Fruit fly (Drosophila melanogaster) whole organism, embryonic: Measurements from ENCODE around the gene CG10232.

ENCODE experiments used
- Abd-B ChIP-seq: fragments of 200-800 bp; sonication (Bioruptor generic); optimal IDR thresholded peaks from 2 replicates; lab custom pipeline; 2018; ENCODE audit warnings: missing biosample characterization, mild to moderate bottlenecking, missing genetic modification characterization, moderate library complexity
- Ada2b ChIP-seq: fragments of 200-800 bp; sonication (Bioruptor generic); IDR thresholded peaks from 2 replicates; pipeline ENCODE4 v1.3.6; 2022; ENCODE audit warnings: missing biosample characterization, missing genetic modification characterization
- Aef1 ChIP-seq: fragments of 200-800 bp; sonication (Bioruptor generic); IDR thresholded peaks from 3 replicates; pipeline ENCODE4 v1.3.6; 2022; ENCODE audit warnings: missing biosample characterization, missing genetic modification characterization
- Atf3 ChIP-seq: fragments of 200-800 bp; sonication (Bioruptor generic); optimal IDR thresholded peaks from 3 replicates; lab custom pipeline; 2016; ENCODE audit warnings: missing biosample characterization, missing genetic modification characterization
- Blimp-1 ChIP-seq: fragments of 200-800 bp; sonication (Bioruptor generic); optimal IDR thresholded peaks from 3 replicates; lab custom pipeline; 2018; ENCODE audit warnings: missing biosample characterization, missing genetic modification characterization, mild to moderate bottlenecking, moderate library complexity, missing genetic modification reagents
- CG10209 ChIP-seq: fragments of 200-800 bp; sonication (Bioruptor generic); optimal IDR thresholded peaks from 3 replicates; lab custom pipeline; 2017; ENCODE audit warnings: missing biosample characterization, mild to moderate bottlenecking, missing genetic modification characterization, missing genetic modification reagents
- CG10565 ChIP-seq: fragments of 200-800 bp; sonication (Bioruptor generic); optimal IDR thresholded peaks from 3 replicates; lab custom pipeline; 2016; ENCODE audit warnings: missing biosample characterization, mild to moderate bottlenecking, missing genetic modification characterization
- CG12155 ChIP-seq: fragments of 200-800 bp; sonication (Bioruptor generic); optimal IDR thresholded peaks from 3 replicates; lab custom pipeline; 2016; ENCODE audit warnings: missing biosample characterization, missing genetic modification characterization
- CG12219 ChIP-seq: fragments of 200-800 bp; sonication (Bioruptor generic); optimal IDR thresholded peaks from 3 replicates; lab custom pipeline; 2018; ENCODE audit warnings: missing biosample characterization, mild to moderate bottlenecking, missing genetic modification characterization
- CG12236 ChIP-seq: fragments of 200-800 bp; sonication (Bioruptor generic); optimal IDR thresholded peaks from 2 replicates; lab custom pipeline; 2016; ENCODE audit warnings: missing biosample characterization, missing genetic modification characterization
- CG12299 ChIP-seq: fragments of 200-800 bp; sonication (Bioruptor generic); optimal IDR thresholded peaks from 2 replicates; lab custom pipeline; 2018; ENCODE audit warnings: missing biosample characterization, mild to moderate bottlenecking, missing genetic modification characterization
- CG1233 ChIP-seq: fragments of 200-800 bp; sonication (Bioruptor generic); optimal IDR thresholded peaks from 4 replicates; lab custom pipeline; 2018; ENCODE audit warnings: missing biosample characterization, mild to moderate bottlenecking, missing genetic modification characterization
- CG12744 ChIP-seq: fragments of 200-800 bp; sonication (Bioruptor generic); optimal IDR thresholded peaks from 2 replicates; lab custom pipeline; 2016; ENCODE audit warnings: missing biosample characterization, missing genetic modification characterization
- CG13775 ChIP-seq: fragments of 200-800 bp; sonication (Bioruptor generic); optimal IDR thresholded peaks from 3 replicates; lab custom pipeline; 2017; ENCODE audit warnings: missing biosample characterization, mild to moderate bottlenecking, missing genetic modification characterization
- CG15514 ChIP-seq: fragments of 200-800 bp; sonication (Bioruptor generic); optimal IDR thresholded peaks from 3 replicates; lab custom pipeline; 2017; ENCODE audit warnings: missing biosample characterization, missing genetic modification characterization, mild to moderate bottlenecking, moderate library complexity, missing genetic modification reagents
- CG1647 ChIP-seq: fragments of 200-800 bp; sonication (Bioruptor generic); optimal IDR thresholded peaks from 3 replicates; lab custom pipeline; 2016; ENCODE audit warnings: missing biosample characterization, missing genetic modification characterization
- CG16813 ChIP-seq: fragments of 200-800 bp; sonication (Bioruptor generic); IDR thresholded peaks from 3 replicates; pipeline ENCODE4 v1.3.6; 2022; ENCODE audit warnings: missing biosample characterization, missing genetic modification characterization; ENCODE audit not compliant: partially characterized antibody
- CG17912 ChIP-seq: fragments of 200-800 bp; sonication (Bioruptor generic); optimal IDR thresholded peaks from 2 replicates; lab custom pipeline; 2018; ENCODE audit warnings: missing biosample characterization, mild to moderate bottlenecking, missing genetic modification characterization
- CG18262 ChIP-seq: fragments of 200-800 bp; optimal IDR thresholded peaks from 3 replicates; lab custom pipeline; 2019; ENCODE audit warnings: missing biosample characterization, mild to moderate bottlenecking, missing genetic modification characterization, moderate library complexity
- CG31365 ChIP-seq: fragments of 200-800 bp; sonication (Bioruptor generic); optimal IDR thresholded peaks from 2 replicates; lab custom pipeline; 2018; ENCODE audit warnings: missing biosample characterization, mild to moderate bottlenecking, missing genetic modification characterization
- CG6654 ChIP-seq: fragments of 200-800 bp; sonication (Bioruptor generic); optimal IDR thresholded peaks from 2 replicates; lab custom pipeline; 2017; ENCODE audit warnings: missing biosample characterization, mild to moderate bottlenecking, missing genetic modification characterization
- CG9727 ChIP-seq: fragments of 200-800 bp; sonication (Bioruptor generic); optimal IDR thresholded peaks from 3 replicates; lab custom pipeline; 2017; ENCODE audit warnings: missing biosample characterization, mild to moderate bottlenecking, missing genetic modification characterization
- CG9817 ChIP-seq: fragments of 200-800 bp; sonication (Bioruptor generic); optimal IDR thresholded peaks from 2 replicates; lab custom pipeline; 2018; ENCODE audit warnings: missing biosample characterization, mild to moderate bottlenecking, missing genetic modification characterization, moderate library complexity
- Chrac-16 ChIP-seq: fragments of 200-800 bp; sonication (Bioruptor generic); optimal IDR thresholded peaks from 3 replicates; lab custom pipeline; 2016; ENCODE audit warnings: missing biosample characterization, missing genetic modification characterization
- CoRest ChIP-seq: fragments of 200-800 bp; sonication (Bioruptor generic); optimal IDR thresholded peaks from 3 replicates; lab custom pipeline; 2018; ENCODE audit warnings: missing biosample characterization, mild to moderate bottlenecking, missing genetic modification characterization, moderate library complexity
- D19A ChIP-seq: fragments of 200-800 bp; optimal IDR thresholded peaks from 3 replicates; lab custom pipeline; 2019; ENCODE audit warnings: missing biosample characterization, mild to moderate bottlenecking, missing genetic modification characterization, moderate library complexity
- Deaf1 ChIP-seq: fragments of 200-800 bp; optimal IDR thresholded peaks from 3 replicates; lab custom pipeline; 2019; ENCODE audit warnings: missing biosample characterization, mild to moderate bottlenecking, missing genetic modification characterization, moderate library complexity
- Dek ChIP-seq: fragments of 200-800 bp; sonication (Bioruptor generic); optimal IDR thresholded peaks from 3 replicates; lab custom pipeline; 2019; ENCODE audit warnings: missing biosample characterization, mild to moderate bottlenecking, missing genetic modification characterization, moderate library complexity
- Dfd ChIP-seq, 2 experiments: fragments of >200 bp; optimal IDR thresholded peaks; 2 replicates each; lab custom pipeline; 2017; ENCODE audit warnings: missing biosample characterization in 2 of 2, missing genetic modification characterization in 2 of 2
- MBD-R2 ChIP-seq: fragments of 200-800 bp; sonication (Bioruptor generic); IDR thresholded peaks from 2 replicates; pipeline ENCODE4 v1.3.6; 2022; ENCODE audit warnings: missing biosample characterization, missing genetic modification characterization
- PHDP ChIP-seq: fragments of 200-800 bp; sonication (Bioruptor generic); optimal IDR thresholded peaks from 3 replicates; lab custom pipeline; 2018; ENCODE audit warnings: missing biosample characterization, mild to moderate bottlenecking, missing genetic modification characterization, moderate library complexity
- Ptx1 ChIP-seq: fragments of 200-800 bp; sonication (Bioruptor generic); IDR thresholded peaks from 2 replicates; pipeline ENCODE4 v1.3.6; 2022; ENCODE audit warnings: missing biosample characterization, missing genetic modification characterization
- ac ChIP-seq: fragments of 200-800 bp; sonication (Bioruptor generic); optimal IDR thresholded peaks from 3 replicates; lab custom pipeline; 2017; ENCODE audit warnings: missing biosample characterization, mild to moderate bottlenecking, missing genetic modification characterization
- bab2 ChIP-seq: fragments of 200-800 bp; sonication (Bioruptor generic); optimal IDR thresholded peaks from 2 replicates; lab custom pipeline; 2016; ENCODE audit warnings: missing biosample characterization, missing genetic modification characterization
- crp ChIP-seq, 2 experiments: fragments of 200-800 bp; sonication (Bioruptor generic); optimal IDR thresholded peaks; 2 replicates in 1 of 2; 3 replicates in 1 of 2; lab custom pipeline; 2017; ENCODE audit warnings: missing biosample characterization in 2 of 2, missing genetic modification characterization in 2 of 2, mild to moderate bottlenecking in 1 of 2, moderate library complexity in 1 of 2
- dm ChIP-seq: fragments of 200-800 bp; sonication (Bioruptor generic); optimal IDR thresholded peaks from 3 replicates; lab custom pipeline; 2016; ENCODE audit warnings: missing biosample characterization, missing genetic modification characterization
- fu2 ChIP-seq: fragments of 200-800 bp; sonication (Bioruptor generic); optimal IDR thresholded peaks from 2 replicates; lab custom pipeline; 2016; ENCODE audit warnings: missing biosample characterization, missing genetic modification characterization
- gcm2 ChIP-seq: fragments of 200-800 bp; sonication (Bioruptor generic); optimal IDR thresholded peaks from 2 replicates; lab custom pipeline; 2016; ENCODE audit warnings: missing biosample characterization, missing genetic modification characterization
- hbn ChIP-seq: fragments of 200-800 bp; sonication (Bioruptor generic); IDR thresholded peaks from 2 replicates; pipeline ENCODE4 v1.3.6; 2022; ENCODE audit warnings: missing biosample characterization, missing genetic modification characterization; ENCODE audit not compliant: partially characterized antibody
- insv ChIP-seq, 2 experiments: fragments of 200-800 bp; sonication (Bioruptor generic); optimal IDR thresholded peaks; 3 replicates each; lab custom pipeline; 2016 to 2018; ENCODE audit warnings: missing biosample characterization in 2 of 2, missing genetic modification characterization in 2 of 2
- lab ChIP-seq: fragments of 200-800 bp; sonication (Bioruptor generic); optimal IDR thresholded peaks from 3 replicates; lab custom pipeline; 2017; ENCODE audit warnings: missing biosample characterization, missing genetic modification characterization, mild to moderate bottlenecking, moderate library complexity, missing genetic modification reagents
- luna ChIP-seq: fragments of 200-800 bp; sonication (Bioruptor generic); optimal IDR thresholded peaks from 2 replicates; lab custom pipeline; 2016; ENCODE audit warnings: missing biosample characterization, missing genetic modification characterization
- pho ChIP-seq: fragments of 200-800 bp; sonication (Bioruptor generic); optimal IDR thresholded peaks from 2 replicates; lab custom pipeline; 2016; ENCODE audit warnings: missing biosample characterization, missing genetic modification characterization
- pum ChIP-seq: fragments of 200-800 bp; sonication (Bioruptor generic); optimal IDR thresholded peaks from 2 replicates; lab custom pipeline; 2016; ENCODE audit warnings: missing biosample characterization, missing genetic modification characterization
- scrt ChIP-seq: fragments of 200-800 bp; sonication (Bioruptor generic); optimal IDR thresholded peaks from 2 replicates; lab custom pipeline; 2018; ENCODE audit warnings: missing biosample characterization, mild to moderate bottlenecking, missing genetic modification characterization, moderate library complexity
- seq ChIP-seq: fragments of 200-800 bp; sonication (Bioruptor generic); IDR thresholded peaks from 2 replicates; pipeline ENCODE4 v1.3.6; 2022; ENCODE audit warnings: missing biosample characterization, missing genetic modification characterization
- sima ChIP-seq: fragments of 200-800 bp; sonication (Bioruptor generic); optimal IDR thresholded peaks from 2 replicates; lab custom pipeline; 2016; ENCODE audit warnings: missing biosample characterization, missing genetic modification characterization
- slbo ChIP-seq: fragments of 200-800 bp; sonication (Bioruptor generic); IDR thresholded peaks from 2 replicates; pipeline ENCODE4 v1.3.6; 2022; ENCODE audit warnings: missing biosample characterization, missing genetic modification characterization
- sqz ChIP-seq: fragments of 200-800 bp; sonication (Bioruptor generic); optimal IDR thresholded peaks from 3 replicates; lab custom pipeline; 2018; ENCODE audit warnings: missing biosample characterization, mild to moderate bottlenecking, missing genetic modification characterization
- tna ChIP-seq: fragments of 200-800 bp; sonication (Bioruptor generic); IDR thresholded peaks from 2 replicates; pipeline ENCODE4 v1.3.6; 2022; ENCODE audit warnings: missing biosample characterization, missing genetic modification characterization; ENCODE audit not compliant: partially characterized antibody
- trh ChIP-seq: fragments of 200-800 bp; sonication (Bioruptor generic); optimal IDR thresholded peaks from 2 replicates; lab custom pipeline; 2016; ENCODE audit warnings: missing biosample characterization, missing genetic modification characterization
- yki ChIP-seq: fragments of >200 bp; optimal IDR thresholded peaks from 3 replicates; lab custom pipeline; 2018

Gene CG10232

dm6 chr3R:23721936-23722335 is 511 bp upstream of the CG10232 start (continued):
- TF ChIP-seq lab (GFP tag; lab: Kevin White, UChicago) (peak; percentile 10), CG9727 (GFP tag; lab: Kevin White, UChicago) (no peak), Atf3 (GFP tag; lab: Kevin White, UChicago) (no peak), fu2 (no peak), CG12219 (GFP tag; lab: Kevin White, UChicago) (no peak), sima (no peak), Deaf1 (tag; lab: Kevin White, UChicago) (peak; percentile 0), Chrac-16 (GFP tag; lab: Kevin White, UChicago) (no peak), seq (GFP tag; lab: Robert Waterston, UW) (no peak), Blimp-1 (GFP tag; lab: Kevin White, UChicago) (no peak), scrt (GFP tag; lab: Kevin White, UChicago) (no peak), tna (GFP tag; lab: Robert Waterston, UW) (no peak), CG13775 (peak; percentile 3), luna (GFP tag; lab: Kevin White, UChicago) (no peak), CG1233 (GFP tag; lab: Kevin White, UChicago) (no peak), Ada2b (GFP tag; lab: Robert Waterston, UW) (no peak), insv (GFP tag; optimal IDR thresholded peaks at IDR 0.05; lab: Kevin White, UChicago) (no peak), CG12236 (GFP tag; lab: Kevin White, UChicago) (no peak), CG9817 (peak; percentile 56), dm (GFP tag; lab: Kevin White, UChicago) (no peak), gcm2 (no peak), Ptx1 (GFP tag; lab: Robert Waterston, UW) (peak; percentile 46; the same call in 1 of the 2 replicates), ac (GFP tag; lab: Kevin White, UChicago) (no peak), CG6654 (no peak), hbn (GFP tag; lab: Robert Waterston, UW) (no peak), MBD-R2 (GFP tag; lab: Robert Waterston, UW) (no peak), pum (no peak), pho (no peak), CG31365 (tag; lab: Kevin White, UChicago) (no peak), Abd-B (GFP tag; lab: Kevin White, UChicago) (peak; percentile 78), CG12299 (tag; lab: Kevin White, UChicago) (no peak), Dek (tag; lab: Kevin White, UChicago) (peak; percentile 83), Dfd (GFP tag; optimal IDR thresholded peaks at IDR 0.05; lab: Kevin White, UChicago) (no peak), PHDP (tag; lab: Kevin White, UChicago) (peak; percentile 64), CG10209 (no peak), CG12155 (GFP tag; lab: Kevin White, UChicago) (peak; percentile 1), bab2 (no peak), crp (GFP tag; optimal IDR thresholded peaks at IDR 0.05; lab: Kevin White, UChicago) (no peak), CG15514 (peak; percentile 34), CG12744 (GFP tag; lab: Kevin White, UChicago) (no peak), D19A (peak; percentile 51), Aef1 (GFP tag; lab: Robert Waterston, UW) (no peak), CoRest (tag; lab: Kevin White, UChicago) (peak; percentile 70), trh (GFP tag; lab: Kevin White, UChicago) (no peak), CG16813 (GFP tag; lab: Robert Waterston, UW) (no peak), CG10565 (no peak), slbo (GFP tag; lab: Robert Waterston, UW) (peak; percentile 56), CG17912 (GFP tag; lab: Kevin White, UChicago) (peak; percentile 55), CG1647 (no peak), sqz (GFP tag; lab: Kevin White, UChicago) (no peak), yki (no peak), CG18262 (tag; lab: Kevin White, UChicago) (peak; percentile 26)
